Fruit fly (Drosophila melanogaster): ENCODE data around the gene pic.

DNA sequence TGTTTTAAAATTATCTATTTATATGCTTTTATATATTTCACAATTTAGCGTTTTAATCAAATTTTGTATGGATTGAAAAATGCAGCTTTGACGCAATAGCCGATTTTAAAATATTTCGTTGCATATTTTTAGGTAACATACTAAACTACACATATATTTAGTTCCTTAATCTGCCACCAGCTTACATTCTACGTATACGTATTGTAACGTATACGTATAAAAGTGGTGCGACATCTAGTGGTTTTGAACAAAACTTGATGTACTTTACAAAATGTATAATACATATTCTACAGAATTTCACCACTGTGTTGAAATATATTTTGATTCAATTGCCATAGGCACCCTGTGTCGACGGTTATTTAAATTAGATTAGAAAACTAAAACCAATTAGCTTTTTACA lies 26.2 kb downstream of the pic start:
- TF ChIP-seq CTCF (optimal IDR thresholded peaks at IDR 0.05) (peak; percentile 95 to 97), CG8478 (optimal IDR thresholded peaks at IDR 0.05) (no peak)

Data from S2 (cell line).